Worm (Caenorhabditis elegans): ENCODE data around the gene C35B1.9.

ce11 chrIV:4063573-4063972 lies 17.2 kb downstream of the C35B1.9 start, which contains the start of gene ilys-6:
- TF ChIP-seq nhr-76 (tag; optimal IDR thresholded peaks at IDR 0.05) (no peak), pha-4 (tag; optimal IDR thresholded peaks at IDR 0.05) (no peak), zag-1 (tag; optimal IDR thresholded peaks at IDR 0.05) (no peak), elt-3 (tag; optimal IDR thresholded peaks at IDR 0.05) (no peak), ama-1 (optimal IDR thresholded peaks at IDR 0.05) (no peak), ZK546.5 (tag; optimal IDR thresholded peaks at IDR 0.05) (no peak), daf-12 (tag; optimal IDR thresholded peaks at IDR 0.05) (no peak), egl-5 (tag; optimal IDR thresholded peaks at IDR 0.05) (no peak), nhr-12 (tag; optimal IDR thresholded peaks at IDR 0.05) (no peak), nhr-23 (tag; optimal IDR thresholded peaks at IDR 0.05) (no peak), lin-39 (tag; optimal IDR thresholded peaks at IDR 0.05) (no peak), nfya-1 (tag; optimal IDR thresholded peaks at IDR 0.05; ENCODE audit: insufficient read depth) (no peak), pqm-1 (tag; optimal IDR thresholded peaks at IDR 0.05) (no peak), elt-2 (tag; optimal IDR thresholded peaks at IDR 0.05) (no peak)
